Comparison of ENCODE assay signal across 2 worm cellular contexts in genomic region chrV:19599087-19599486, ce11.
A peak's percentile ranks its signal among the peaks of the same experiment; 100 is the strongest.
TF ChIP-seq lines count a peak whose summit lies in the region.

No protein-coding gene starts in this region.

TF ChIP-seq in whole organism, L4 larva, 104 proteins besides CTCF, POLR2A, EP300 and RAD21:
- no peak for TF ChIP-seq jun-1 (tag; optimal IDR thresholded peaks at IDR 0.05; lab: Kevin White, UChicago)
- TF ChIP-seq lin-1 (GFP tag; IDR thresholded peaks at IDR 0.05; lab: Robert Waterston, UW), result no peak
- TF ChIP-seq aha-1 (tag; lab: Kevin White, UChicago), result peak; percentile 96
- no peak for TF ChIP-seq madf-5 (GFP tag; IDR thresholded peaks at IDR 0.05; lab: Robert Waterston, UW)
TF ChIP-seq in whole organism, L4 larva: peak in this region for 1.

TF ChIP-seq in whole organism, young adult, 124 proteins besides CTCF, POLR2A, EP300 and RAD21:
- no peak for TF ChIP-seq rpc-1 (optimal IDR thresholded peaks at IDR 0.05; lab: Kevin White, UChicago)
- peak; percentile 24 for TF ChIP-seq rpc-1 (tag; optimal IDR thresholded peaks at IDR 0.05; lab: Kevin White, UChicago)
- no peak for TF ChIP-seq ceh-58 (GFP tag; IDR thresholded peaks at IDR 0.05; lab: Robert Waterston, UW)
